Fruit fly (Drosophila melanogaster) whole organism, embryonic: ENCODE measurements around the gene CG17717.

Source experiments
- ATbp ChIP-seq: fragments of 200-800 bp; sonication (Bioruptor generic); optimal IDR thresholded peaks from 2 replicates; lab custom pipeline; 2017; ENCODE audit warnings: missing biosample characterization, mild to moderate bottlenecking, missing genetic modification characterization, missing genetic modification reagents
- Adf1 ChIP-seq: fragments of 200-800 bp; sonication (Bioruptor generic); IDR thresholded peaks from 2 replicates; pipeline ENCODE4 v1.3.6; 2022; ENCODE audit warnings: missing biosample characterization, missing genetic modification characterization
- Asciz ChIP-seq: fragments of 200-800 bp; sonication (Bioruptor generic); optimal IDR thresholded peaks from 2 replicates; lab custom pipeline; 2017; ENCODE audit warnings: missing biosample characterization, mild to moderate bottlenecking, missing genetic modification characterization, missing genetic modification reagents
- Awh ChIP-seq: fragments of 200-800 bp; sonication (Bioruptor generic); IDR thresholded peaks from 2 replicates; pipeline ENCODE4, ENCODE4 v1.3.6; 2022; ENCODE audit warnings: missing biosample characterization, missing genetic modification characterization
- Bteb2 ChIP-seq: fragments of 200-800 bp; sonication (Bioruptor generic); optimal IDR thresholded peaks from 2 replicates; lab custom pipeline; 2016; ENCODE audit warnings: missing biosample characterization, missing genetic modification characterization
- CG10979 ChIP-seq: fragments of 200-800 bp; sonication (Bioruptor generic); optimal IDR thresholded peaks from 2 replicates; lab custom pipeline; 2018; ENCODE audit warnings: missing biosample characterization, mild to moderate bottlenecking, missing genetic modification characterization, moderate library complexity
- CG11456 ChIP-seq: fragments of 200-800 bp; sonication (Bioruptor generic); IDR thresholded peaks from 3 replicates; pipeline ENCODE4 v1.3.6; 2022; ENCODE audit warnings: missing biosample characterization, missing genetic modification characterization
- CG12071 ChIP-seq: fragments of 200-800 bp; sonication (Bioruptor generic); optimal IDR thresholded peaks from 3 replicates; lab custom pipeline; 2018; ENCODE audit warnings: missing biosample characterization, mild to moderate bottlenecking, missing genetic modification characterization
- CG1233 ChIP-seq: fragments of 200-800 bp; sonication (Bioruptor generic); optimal IDR thresholded peaks from 4 replicates; lab custom pipeline; 2018; ENCODE audit warnings: missing biosample characterization, mild to moderate bottlenecking, missing genetic modification characterization
- CG13296 ChIP-seq: fragments of 200-800 bp; sonication (Bioruptor generic); optimal IDR thresholded peaks from 3 replicates; lab custom pipeline; 2018; ENCODE audit warnings: missing biosample characterization, mild to moderate bottlenecking, missing genetic modification characterization
- CG13424 ChIP-seq: fragments of 200-800 bp; sonication (Bioruptor generic); optimal IDR thresholded peaks from 2 replicates; lab custom pipeline; 2019; ENCODE audit warnings: missing biosample characterization, mild to moderate bottlenecking, missing genetic modification characterization, moderate library complexity
- CG13775 ChIP-seq: fragments of 200-800 bp; sonication (Bioruptor generic); optimal IDR thresholded peaks from 3 replicates; lab custom pipeline; 2017; ENCODE audit warnings: missing biosample characterization, mild to moderate bottlenecking, missing genetic modification characterization
- CG14965 ChIP-seq: fragments of 200-800 bp; sonication (Bioruptor generic); optimal IDR thresholded peaks from 2 replicates; lab custom pipeline; 2016; ENCODE audit warnings: missing biosample characterization, missing genetic modification characterization, borderline replicate concordance
- CG15269 ChIP-seq: fragments of 200-800 bp; sonication (Bioruptor generic); optimal IDR thresholded peaks from 2 replicates; lab custom pipeline; 2018; ENCODE audit warnings: missing biosample characterization, mild to moderate bottlenecking, missing genetic modification characterization, moderate library complexity
- CG1529 ChIP-seq: fragments of 200-800 bp; sonication (Bioruptor generic); optimal IDR thresholded peaks from 3 replicates; lab custom pipeline; 2018; ENCODE audit warnings: missing biosample characterization, missing genetic modification characterization
- CG15514 ChIP-seq: fragments of 200-800 bp; sonication (Bioruptor generic); optimal IDR thresholded peaks from 3 replicates; lab custom pipeline; 2017; ENCODE audit warnings: missing biosample characterization, missing genetic modification characterization, mild to moderate bottlenecking, moderate library complexity, missing genetic modification reagents
- CG17359 ChIP-seq: fragments of 200-800 bp; sonication (Bioruptor generic); optimal IDR thresholded peaks from 3 replicates; lab custom pipeline; 2018; ENCODE audit warnings: missing biosample characterization, mild to moderate bottlenecking, missing genetic modification characterization, moderate library complexity
- CG2678 ChIP-seq: fragments of 200-800 bp; sonication (Bioruptor generic); optimal IDR thresholded peaks from 3 replicates; lab custom pipeline; 2019; ENCODE audit warnings: missing biosample characterization, mild to moderate bottlenecking, missing genetic modification characterization, moderate library complexity
- CG30431 ChIP-seq: fragments of 200-800 bp; sonication (Bioruptor generic); optimal IDR thresholded peaks from 2 replicates; lab custom pipeline; 2017; ENCODE audit warnings: missing biosample characterization, missing genetic modification characterization
- CG3163 ChIP-seq: fragments of 200-800 bp; sonication (Bioruptor generic); optimal IDR thresholded peaks from 3 replicates; lab custom pipeline; 2016; ENCODE audit warnings: missing biosample characterization, missing genetic modification characterization
- CG4328 ChIP-seq: fragments of 200-800 bp; sonication (Bioruptor generic); optimal IDR thresholded peaks from 3 replicates; lab custom pipeline; 2017; ENCODE audit warnings: missing biosample characterization, missing genetic modification reagents, missing genetic modification characterization
- CG6813 ChIP-seq: fragments of 200-800 bp; sonication (Bioruptor generic); optimal IDR thresholded peaks from 2 replicates; lab custom pipeline; 2017; ENCODE audit warnings: missing biosample characterization, missing genetic modification characterization, mild to moderate bottlenecking, moderate library complexity, missing genetic modification reagents
- CG7987 ChIP-seq: fragments of 200-800 bp; sonication (Bioruptor generic); optimal IDR thresholded peaks from 2 replicates; lab custom pipeline; 2018; ENCODE audit warnings: missing biosample characterization, mild to moderate bottlenecking, missing genetic modification characterization, moderate library complexity
- CG8944 ChIP-seq: fragments of 200-800 bp; sonication (Bioruptor generic); optimal IDR thresholded peaks from 3 replicates; lab custom pipeline; 2016; ENCODE audit warnings: missing biosample characterization, missing genetic modification characterization
- Dek ChIP-seq: fragments of 200-800 bp; sonication (Bioruptor generic); optimal IDR thresholded peaks from 3 replicates; lab custom pipeline; 2019; ENCODE audit warnings: missing biosample characterization, mild to moderate bottlenecking, missing genetic modification characterization, moderate library complexity
- Ets65A ChIP-seq: fragments of 200-800 bp; sonication (Bioruptor generic); peaks from one replicate; lab custom pipeline; 2016; ENCODE audit warnings: missing biosample characterization, missing genetic modification characterization
- Fer1 ChIP-seq: fragments of 200-800 bp; sonication (Bioruptor generic); optimal IDR thresholded peaks from 2 replicates; lab custom pipeline; 2017; ENCODE audit warnings: missing biosample characterization, mild to moderate bottlenecking, missing genetic modification characterization
- HLH3B ChIP-seq: fragments of 200-800 bp; sonication (Bioruptor generic); IDR thresholded peaks from 2 replicates; pipeline ENCODE4 v1.3.6; 2022; ENCODE audit warnings: missing biosample characterization, missing genetic modification characterization
- Hr51 ChIP-seq, 2 experiments: fragments of 200-800 bp; sonication (Bioruptor generic); optimal IDR thresholded peaks; 2 replicates in 1 of 2; 3 replicates in 1 of 2; lab custom pipeline; 2016 to 2018; ENCODE audit warnings: missing biosample characterization in 2 of 2, missing genetic modification characterization in 2 of 2, mild to moderate bottlenecking in 1 of 2, moderate library complexity in 1 of 2
- MBD-R2 ChIP-seq: fragments of 200-800 bp; sonication (Bioruptor generic); IDR thresholded peaks from 2 replicates; pipeline ENCODE4 v1.3.6; 2022; ENCODE audit warnings: missing biosample characterization, missing genetic modification characterization
- Meics ChIP-seq: fragments of 200-800 bp; sonication (Bioruptor generic); optimal IDR thresholded peaks from 2 replicates; lab custom pipeline; 2017; ENCODE audit warnings: missing biosample characterization, mild to moderate bottlenecking, missing genetic modification characterization
- Sox100B ChIP-seq: fragments of 200-800 bp; sonication (Bioruptor generic); optimal IDR thresholded peaks from 3 replicates; lab custom pipeline; 2018; ENCODE audit warnings: missing biosample characterization, mild to moderate bottlenecking, missing genetic modification characterization
- Tbp ChIP-seq: fragments of >200 bp; optimal IDR thresholded peaks from 2 replicates; lab custom pipeline; 2018; ENCODE audit warnings: missing biosample characterization, missing genetic modification characterization
- Trl ChIP-seq, 3 experiments: fragments of >200 bp in 2 of 3; fragments of 200-800 bp in 1 of 3; sonication (Bioruptor generic) in 1 of 3; optimal IDR thresholded peaks; 2 replicates in 1 of 3; 3 replicates in 2 of 3; lab custom pipeline; 2016 to 2017; ENCODE audit warnings: missing biosample characterization in 1 of 3, missing genetic modification characterization in 1 of 3
- bcd ChIP-seq: fragments of 200-800 bp; sonication (Bioruptor generic); optimal IDR thresholded peaks from 2 replicates; lab custom pipeline; 2017; ENCODE audit warnings: missing biosample characterization, mild to moderate bottlenecking, missing genetic modification characterization
- bowl ChIP-seq: fragments of 200-800 bp; sonication (Bioruptor generic); IDR thresholded peaks from 2 replicates; pipeline ENCODE4 v1.3.6; 2022; ENCODE audit warnings: missing biosample characterization, missing genetic modification characterization
- caup ChIP-seq: fragments of 200-800 bp; sonication (Bioruptor generic); optimal IDR thresholded peaks from 3 replicates; lab custom pipeline; 2017; ENCODE audit warnings: missing biosample characterization, mild to moderate bottlenecking, missing genetic modification characterization, moderate library complexity; ENCODE audit not compliant: severe bottlenecking
- dati ChIP-seq: fragments of 200-800 bp; sonication (Bioruptor generic); IDR thresholded peaks from 2 replicates; pipeline ENCODE4 v1.3.6; 2022; ENCODE audit warnings: missing biosample characterization, missing genetic modification characterization
- dysf ChIP-seq: fragments of 200-800 bp; sonication (Bioruptor generic); IDR thresholded peaks from 3 replicates; pipeline ENCODE4 v1.3.6; 2022; ENCODE audit warnings: missing biosample characterization, missing genetic modification characterization
- gce ChIP-seq: fragments of 200-800 bp; sonication (Bioruptor generic); IDR thresholded peaks from 3 replicates; pipeline ENCODE4 v1.3.6; 2022; ENCODE audit warnings: missing biosample characterization, missing genetic modification characterization
- gcm ChIP-seq: fragments of 200-800 bp; sonication (Bioruptor generic); optimal IDR thresholded peaks from 2 replicates; lab custom pipeline; 2019; ENCODE audit warnings: missing biosample characterization, mild to moderate bottlenecking, missing genetic modification characterization, moderate library complexity
- gem ChIP-seq: fragments of 200-800 bp; sonication (Bioruptor generic); optimal IDR thresholded peaks from 2 replicates; lab custom pipeline; 2019; ENCODE audit warnings: missing biosample characterization, mild to moderate bottlenecking, missing genetic modification characterization, moderate library complexity
- kni ChIP-seq: fragments of 200-800 bp; sonication (Bioruptor generic); optimal IDR thresholded peaks from 3 replicates; lab custom pipeline; 2017; ENCODE audit warnings: mild to moderate bottlenecking, missing biosample characterization, missing genetic modification reagents, missing genetic modification characterization
- lab ChIP-seq: fragments of 200-800 bp; sonication (Bioruptor generic); optimal IDR thresholded peaks from 3 replicates; lab custom pipeline; 2017; ENCODE audit warnings: missing biosample characterization, missing genetic modification characterization, mild to moderate bottlenecking, moderate library complexity, missing genetic modification reagents
- mld ChIP-seq: fragments of 200-800 bp; sonication (Bioruptor generic); IDR thresholded peaks from 3 replicates; pipeline ENCODE4 v1.3.6; 2022; ENCODE audit warnings: missing biosample characterization, missing genetic modification characterization; ENCODE audit not compliant: partially characterized antibody
- nau ChIP-seq: fragments of 200-800 bp; sonication (Bioruptor generic); optimal IDR thresholded peaks from 3 replicates; lab custom pipeline; 2017; ENCODE audit warnings: missing biosample characterization, mild to moderate bottlenecking, missing genetic modification characterization, missing genetic modification reagents
- prd ChIP-seq, 3 experiments: fragments of >200 bp in 2 of 3; fragments of 200-800 bp in 1 of 3; sonication (Bioruptor generic) in 1 of 3; optimal IDR thresholded peaks in 2 of 3; IDR thresholded peaks in 1 of 3; 2 replicates in 2 of 3; 3 replicates in 1 of 3; pipeline versions ENCODE4 v1.3.6 to Lab custom; 2017 to 2022; ENCODE audit warnings: missing biosample characterization in 1 of 3, missing genetic modification characterization in 1 of 3
- zfh2 ChIP-seq: fragments of 200-800 bp; sonication (Bioruptor generic); optimal IDR thresholded peaks from 2 replicates; lab custom pipeline; 2016; ENCODE audit warnings: missing biosample characterization, missing genetic modification characterization

The CG17717 gene

DNA sequence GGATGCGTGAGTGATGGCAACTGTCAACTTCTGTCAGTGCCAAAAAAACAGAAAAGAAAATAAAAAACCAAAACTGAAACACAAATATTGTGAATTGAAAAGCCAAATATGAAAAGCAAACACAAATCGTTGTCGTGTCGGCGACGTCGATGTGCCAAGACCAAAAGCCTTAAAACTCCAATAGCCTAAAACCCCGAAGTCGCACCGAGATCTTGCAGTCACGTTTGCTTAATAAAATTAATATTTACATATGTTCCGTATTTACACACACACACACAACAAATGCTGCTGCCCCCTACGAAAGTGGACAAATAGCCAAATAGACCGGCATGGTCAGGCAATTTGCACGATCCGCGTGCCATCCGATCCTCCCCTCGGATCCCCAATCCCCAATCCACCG lies 49.0 kb downstream of the CG17717 start (continued):
- TF ChIP-seq CG12071 (GFP tag; lab: Kevin White, UChicago) (peak; percentile 41), Meics (peak; percentile 27), CG1233 (GFP tag; lab: Kevin White, UChicago) (no peak), gem (tag; lab: Kevin White, UChicago) (peak; percentile 12), Trl (optimal IDR thresholded peaks at IDR 0.05; lab: Kevin White, UChicago) (no peak), Trl (GFP tag; optimal IDR thresholded peaks at IDR 0.05; lab: Kevin White, UChicago) (no peak), Tbp (GFP tag; lab: Kevin White, UChicago) (no peak), MBD-R2 (GFP tag; lab: Robert Waterston, UW) (no peak), CG14965 (no peak), Bteb2 (GFP tag; lab: Kevin White, UChicago) (no peak), caup (peak; percentile 18), Dek (tag; lab: Kevin White, UChicago) (no peak), bowl (GFP tag; lab: Robert Waterston, UW) (no peak), Hr51 (GFP tag; optimal IDR thresholded peaks at IDR 0.05; lab: Kevin White, UChicago) (peak in 1 of 2 experiments; percentile 9), Asciz (peak; percentile 37), HLH3B (GFP tag; lab: Robert Waterston, UW) (peak; percentile 24; the same call in 1 of the 2 replicates), lab (GFP tag; lab: Kevin White, UChicago) (peak; percentile 56), CG10979 (tag; lab: Kevin White, UChicago) (no peak), CG11456 (GFP tag; lab: Robert Waterston, UW) (no peak), dysf (peak; percentile 48; the same call in 1 of the 3 replicates), dati (GFP tag; lab: Robert Waterston, UW) (no peak), kni (GFP tag; lab: Kevin White, UChicago) (peak; percentile 3), Sox100B (peak; percentile 39), prd (optimal IDR thresholded peaks at IDR 0.05; lab: Kevin White, UChicago) (no peak), prd (GFP tag; IDR thresholded peaks at IDR 0.05; lab: Robert Waterston, UW) (no peak), CG3163 (GFP tag; lab: Kevin White, UChicago) (no peak), CG1529 (GFP tag; lab: Kevin White, UChicago) (peak; percentile 8), mld (GFP tag; lab: Robert Waterston, UW) (no peak), CG15514 (GFP tag; lab: Kevin White, UChicago) (peak; percentile 42), CG4328 (no peak), bcd (no peak), CG30431 (GFP tag; lab: Kevin White, UChicago) (no peak), zfh2 (GFP tag; lab: Kevin White, UChicago) (no peak), Fer1 (peak; percentile 46), gce (GFP tag; lab: Robert Waterston, UW) (0 out of 3 replicates have a peak, but pooled peaks have one; percentile 6), CG8944 (GFP tag; lab: Kevin White, UChicago) (no peak), Awh (0 out of 2 replicates have a peak, but pooled peaks have one; percentile 41), CG13775 (GFP tag; lab: Kevin White, UChicago) (no peak), Ets65A (GFP tag; lab: Kevin White, UChicago) (peak; percentile 9), ATbp (GFP tag; lab: Kevin White, UChicago) (peak; percentile 57), CG15269 (tag; lab: Kevin White, UChicago) (peak; percentile 32), CG6813 (GFP tag; lab: Kevin White, UChicago) (peak; percentile 3), CG2678 (peak; percentile 56), CG13296 (GFP tag; lab: Kevin White, UChicago) (peak; percentile 53), nau (GFP tag; lab: Kevin White, UChicago) (peak; percentile 42), gcm (GFP tag; lab: Kevin White, UChicago) (no peak), CG13424 (tag; lab: Kevin White, UChicago) (peak; percentile 13), Adf1 (GFP tag; lab: Robert Waterston, UW) (no peak), CG17359 (peak; percentile 47), CG7987 (GFP tag; lab: Kevin White, UChicago) (no peak)
